Fruit fly (Drosophila melanogaster) whole organism, wandering third instar larva: ENCODE results near the gene CG15387.
A peak's percentile ranks its signal among the peaks of the same experiment; 100 is the strongest.

Source experiments
- Abd-B ChIP-seq: fragments of >200 bp; optimal IDR thresholded peaks from 2 replicates; lab custom pipeline; 2017; ENCODE audit warnings: missing biosample characterization, missing genetic modification characterization
- CG32264 ChIP-seq: fragments of 200-800 bp; sonication (Bioruptor generic); optimal IDR thresholded peaks from 2 replicates; lab custom pipeline; 2016; ENCODE audit warnings: missing biosample characterization, missing genetic modification characterization
- CG9705 ChIP-seq: fragments of 200-800 bp; sonication (Bioruptor generic); optimal IDR thresholded peaks from 2 replicates; lab custom pipeline; 2018; ENCODE audit warnings: missing biosample characterization, mild to moderate bottlenecking, missing genetic modification characterization
- CrebA ChIP-seq: fragments of 200-800 bp; sonication (Bioruptor generic); optimal IDR thresholded peaks from 2 replicates; lab custom pipeline; 2016; ENCODE audit warnings: missing biosample characterization, mild to moderate bottlenecking, missing genetic modification characterization, borderline replicate concordance
- Dfd ChIP-seq: fragments of >200 bp; optimal IDR thresholded peaks from 2 replicates; lab custom pipeline; 2017; ENCODE audit warnings: missing biosample characterization, missing genetic modification characterization
- Dif ChIP-seq: fragments of 200-275, 200-300 bp; sonication (Bioruptor generic); optimal IDR thresholded peaks from 2 replicates; lab custom pipeline; 2018; ENCODE audit warnings: missing biosample characterization, missing genetic modification characterization; ENCODE audit not compliant: partially characterized antibody
- GATAd ChIP-seq: sonication (Bioruptor generic); optimal IDR thresholded peaks from 2 replicates; lab custom pipeline; 2016; ENCODE audit warnings: missing biosample characterization, missing genetic modification characterization
- HLH106 ChIP-seq: fragments of 200-800 bp; optimal IDR thresholded peaks from 3 replicates; lab custom pipeline; 2019; ENCODE audit warnings: missing biosample characterization, mild to moderate bottlenecking, missing genetic modification characterization, moderate library complexity
- Hnf4 ChIP-seq: fragments of 200-800 bp; sonication (Bioruptor generic); optimal IDR thresholded peaks from 2 replicates; lab custom pipeline; 2016; ENCODE audit warnings: missing biosample characterization, mild to moderate bottlenecking, missing genetic modification characterization
- Hr78 ChIP-seq: fragments of >200 bp; optimal IDR thresholded peaks from 2 replicates; lab custom pipeline; 2017; ENCODE audit warnings: missing biosample characterization, missing genetic modification characterization
- Hr83 ChIP-seq: fragments of 200-300 bp; sonication (Bioruptor generic); optimal IDR thresholded peaks from 2 replicates; lab custom pipeline; 2016; ENCODE audit warnings: missing biosample characterization, mild to moderate bottlenecking, missing genetic modification characterization, moderate library complexity; ENCODE audit not compliant: poor library complexity, severe bottlenecking
- Jra ChIP-seq: sonication (Bioruptor generic); optimal IDR thresholded peaks from 2 replicates; lab custom pipeline; 2016; ENCODE audit warnings: missing biosample characterization, missing genetic modification characterization
- Mio ChIP-seq: sonication (Bioruptor generic); optimal IDR thresholded peaks from 2 replicates; lab custom pipeline; 2016; ENCODE audit warnings: missing biosample characterization, missing genetic modification characterization
- Myc ChIP-seq: fragments of >200 bp; optimal IDR thresholded peaks from 2 replicates; lab custom pipeline; 2017
- N ChIP-seq: fragments of >200 bp; optimal IDR thresholded peaks from 2 replicates; lab custom pipeline; 2018; ENCODE audit warnings: missing biosample characterization, missing external identifiers, missing genetic modification characterization
- OdsH ChIP-seq: fragments of 200-800 bp; sonication (Bioruptor generic); optimal IDR thresholded peaks from 2 replicates; lab custom pipeline; 2016; ENCODE audit warnings: missing biosample characterization, mild to moderate bottlenecking, missing genetic modification characterization
- Rel ChIP-seq, 2 experiments: fragments of 200-800 bp; sonication (Bioruptor generic) in 1 of 2; optimal IDR thresholded peaks; 2 replicates in 1 of 2; 3 replicates in 1 of 2; lab custom pipeline; 2016 to 2019; ENCODE audit warnings: mild to moderate bottlenecking in 2 of 2, missing biosample characterization in 2 of 2, missing genetic modification characterization in 2 of 2, moderate library complexity in 1 of 2
- Sp1 ChIP-seq: fragments of 200-800 bp; sonication (Bioruptor generic); optimal IDR thresholded peaks from 3 replicates; lab custom pipeline; 2019; ENCODE audit warnings: missing biosample characterization, mild to moderate bottlenecking, missing genetic modification characterization, moderate library complexity
- br ChIP-seq: fragments of 200-800 bp; sonication (Bioruptor generic); optimal IDR thresholded peaks from 2 replicates; lab custom pipeline; 2016; ENCODE audit warnings: missing biosample characterization, missing genetic modification characterization
- brk ChIP-seq: fragments of 200-800 bp; sonication (Bioruptor generic); optimal IDR thresholded peaks from 2 replicates; lab custom pipeline; 2016; ENCODE audit warnings: missing biosample characterization, mild to moderate bottlenecking, missing genetic modification characterization
- dl ChIP-seq, 2 experiments: fragments of 175-275, 200-275 bp in 1 of 2; fragments of 200-275 bp in 1 of 2; sonication (Bioruptor generic); optimal IDR thresholded peaks; lab custom pipeline; 2018; ENCODE audit warnings: mild to moderate bottlenecking in 2 of 2, missing biosample characterization in 2 of 2, missing genetic modification characterization in 2 of 2, moderate library complexity in 2 of 2; ENCODE audit not compliant: partially characterized antibody in 2 of 2, insufficient read depth in 1 of 2
- dsf ChIP-seq: sonication (Bioruptor generic); optimal IDR thresholded peaks from 2 replicates; lab custom pipeline; 2016; ENCODE audit warnings: missing biosample characterization, missing genetic modification characterization, borderline replicate concordance
- ey ChIP-seq: fragments of 200-800 bp; sonication (Bioruptor generic); optimal IDR thresholded peaks from 2 replicates; lab custom pipeline; 2016; ENCODE audit warnings: missing biosample characterization, missing genetic modification characterization
- foxo ChIP-seq, 2 experiments: fragments of 200-800 bp; sonication (Bioruptor generic); optimal IDR thresholded peaks; 2 replicates in 1 of 2; 3 replicates in 1 of 2; lab custom pipeline; 2016 to 2017; ENCODE audit warnings: missing biosample characterization in 2 of 2, missing genetic modification characterization in 2 of 2
- fru ChIP-seq: fragments of 200-800 bp; sonication (Bioruptor generic); optimal IDR thresholded peaks from 3 replicates; lab custom pipeline; 2016; ENCODE audit warnings: missing biosample characterization, mild to moderate bottlenecking, missing genetic modification characterization
- h ChIP-seq: fragments of 200-800 bp; sonication (Bioruptor generic); optimal IDR thresholded peaks from 3 replicates; lab custom pipeline; 2016; ENCODE audit warnings: missing biosample characterization, mild to moderate bottlenecking, missing genetic modification characterization
- jim ChIP-seq: fragments of 175-275, 200-325 bp; sonication (Bioruptor generic); optimal IDR thresholded peaks from 2 replicates; lab custom pipeline; 2016; ENCODE audit warnings: missing biosample characterization, mild to moderate bottlenecking, missing genetic modification characterization
- lola ChIP-seq: fragments of >200 bp; optimal IDR thresholded peaks from 2 replicates; lab custom pipeline; 2017; ENCODE audit warnings: missing biosample characterization, missing genetic modification characterization
- pan ChIP-seq: fragments of >200 bp; optimal IDR thresholded peaks from 2 replicates; lab custom pipeline; 2017
- psq ChIP-seq: fragments of 200-800 bp; sonication (Bioruptor generic); optimal IDR thresholded peaks from 3 replicates; lab custom pipeline; 2017; ENCODE audit warnings: missing biosample characterization, mild to moderate bottlenecking, missing genetic modification characterization, moderate library complexity
- rgr ChIP-seq: fragments of 200-800 bp; sonication (Bioruptor generic); optimal IDR thresholded peaks from 3 replicates; lab custom pipeline; 2016; ENCODE audit warnings: missing biosample characterization, mild to moderate bottlenecking, missing genetic modification characterization
- sage ChIP-seq: fragments of 200-800 bp; sonication (Bioruptor generic); optimal IDR thresholded peaks from 2 replicates; lab custom pipeline; 2016; ENCODE audit warnings: missing biosample characterization, mild to moderate bottlenecking, missing genetic modification characterization
- sv ChIP-seq: fragments of 200-800 bp; sonication (Bioruptor generic); optimal IDR thresholded peaks from 3 replicates; lab custom pipeline; 2016; ENCODE audit warnings: missing biosample characterization, missing genetic modification characterization
- tai ChIP-seq: sonication (Bioruptor generic); optimal IDR thresholded peaks from 2 replicates; lab custom pipeline; 2016; ENCODE audit warnings: missing biosample characterization, missing genetic modification characterization
- usp ChIP-seq: fragments of >200 bp; optimal IDR thresholded peaks from 2 replicates; lab custom pipeline; 2017; ENCODE audit warnings: missing biosample characterization, missing genetic modification characterization
- woc ChIP-seq: sonication (Bioruptor generic); optimal IDR thresholded peaks from 2 replicates; lab custom pipeline; 2016; ENCODE audit warnings: missing biosample characterization, mild to moderate bottlenecking, missing genetic modification characterization

Gene CG15387

DNA sequence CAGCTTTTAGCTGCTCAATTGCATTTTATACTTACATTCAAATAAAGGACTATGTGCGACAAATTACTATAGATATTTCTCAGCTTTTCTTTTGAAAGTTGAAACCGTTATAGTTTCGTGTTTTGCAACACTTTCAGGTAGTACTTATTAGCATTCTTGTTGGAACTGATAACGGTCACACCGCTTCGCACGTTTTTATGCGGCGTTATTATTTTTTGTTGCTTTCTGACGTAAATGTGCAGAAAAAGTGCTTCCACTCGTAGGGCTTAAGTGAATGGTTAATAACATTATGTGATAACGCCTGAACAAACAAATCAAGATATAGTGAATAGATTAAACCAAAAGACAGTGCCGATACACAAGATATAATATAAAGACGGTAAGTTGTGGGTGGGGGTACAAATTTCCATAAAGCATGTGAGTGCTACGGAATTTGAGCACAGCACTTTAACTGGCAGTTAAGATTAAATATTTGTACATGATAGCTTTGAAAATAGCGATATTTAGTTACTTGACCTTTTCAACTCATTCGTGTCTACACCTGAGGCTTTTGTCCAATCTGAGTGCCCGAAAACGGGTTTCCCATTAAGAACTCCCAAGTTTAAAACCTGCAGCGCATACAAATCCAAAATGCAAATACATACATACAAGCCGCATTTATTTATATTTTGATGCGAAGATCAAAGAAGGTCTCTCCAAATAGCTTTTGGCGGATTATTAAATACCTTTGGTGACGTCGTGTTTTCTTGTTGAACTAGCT is 5.3 kb downstream of the CG15387 start, which contains the start of gene papi:
Gene papi, plus strand, starts transcription at position 176 of the 760 bp plus-strand sequence.
- TF ChIP-seq CG32264 (no peak), Myc (lab: Kevin White, UChicago) (no peak), Mio (no peak), br (GFP tag; lab: Kevin White, UChicago) (no peak), sv (no peak), Hr78 (GFP tag; lab: Kevin White, UChicago) (no peak), dsf (GFP tag; lab: Kevin White, UChicago) (no peak), CrebA (GFP tag; lab: Kevin White, UChicago) (no peak), Rel (GFP tag; optimal IDR thresholded peaks at IDR 0.05; lab: Kevin White, UChicago) (no peak), Rel (tag; optimal IDR thresholded peaks at IDR 0.05; lab: Kevin White, UChicago) (peak; percentile 68), Hnf4 (no peak), Dif (GFP tag; lab: Kevin White, UChicago) (no peak), rgr (GFP tag; lab: Kevin White, UChicago) (peak; percentile 66), Dfd (no peak), usp (GFP tag; lab: Kevin White, UChicago) (no peak), Jra (GFP tag; lab: Kevin White, UChicago) (no peak), pan (lab: Kevin White, UChicago) (no peak), tai (no peak), Abd-B (no peak)

DNA sequence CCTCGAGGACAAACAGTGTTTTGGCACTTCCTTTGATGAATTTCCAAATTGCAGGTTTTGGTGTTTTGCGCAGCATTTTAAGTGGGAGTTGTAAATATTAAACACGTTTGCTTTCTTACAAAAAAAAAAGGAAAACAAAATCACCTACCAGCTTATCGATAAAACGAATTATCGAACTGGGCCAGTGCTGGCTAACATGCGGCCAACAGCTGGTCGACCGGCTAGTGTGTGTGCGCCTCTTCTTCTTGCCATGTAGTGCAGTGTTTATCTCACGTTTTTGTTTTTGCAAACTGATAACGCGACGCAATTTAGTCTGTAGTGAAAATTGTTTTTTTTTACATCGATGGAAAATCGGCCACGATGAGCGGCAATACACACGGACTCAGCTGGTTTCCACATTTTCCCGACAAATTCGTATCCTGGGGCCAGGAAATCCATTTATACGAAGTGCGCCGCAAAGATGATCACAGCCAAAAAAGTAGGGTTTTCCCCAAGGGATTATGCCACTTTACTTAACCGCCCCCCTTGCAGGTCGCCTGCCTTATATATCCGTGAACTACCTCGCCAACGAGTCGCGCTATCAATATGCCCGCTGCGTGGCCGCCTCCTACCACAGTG is 8.9 kb downstream of the CG15387 start, which contains the start of the genes CG15386, CG42371 and mio:
Gene CG15386, minus strand, starts transcription at position 180 of the 618 bp plus-strand sequence.
Gene CG42371, minus strand, starts transcription at position 180 of the 618 bp plus-strand sequence.
Gene mio, plus strand, starts transcription at position 224 of the 618 bp plus-strand sequence.
- TF ChIP-seq Myc (lab: Kevin White, UChicago) = no peak
- TF ChIP-seq OdsH (GFP tag; lab: Kevin White, UChicago) = peak; percentile 14
- peak; percentile 32 for TF ChIP-seq Sp1 (GFP tag; lab: Kevin White, UChicago)
- peak; percentile 52 for TF ChIP-seq rgr (GFP tag; lab: Kevin White, UChicago)
- no peak for TF ChIP-seq usp (GFP tag; lab: Kevin White, UChicago)
- peak in 1 of 2 experiments; percentile 41 for TF ChIP-seq foxo (GFP tag; optimal IDR thresholded peaks at IDR 0.05; lab: Kevin White, UChicago)
- no peak for TF ChIP-seq pan (lab: Kevin White, UChicago)
- no peak for TF ChIP-seq fru (GFP tag; lab: Kevin White, UChicago)
- TF ChIP-seq Hr83 (GFP tag; lab: Kevin White, UChicago) = peak; percentile 83
- peak; percentile 8 for TF ChIP-seq Dif (GFP tag; lab: Kevin White, UChicago)
- no peak for TF ChIP-seq sv
- TF ChIP-seq Mio = no peak
- TF ChIP-seq tai = no peak
- peak; percentile 5 for TF ChIP-seq ey (GFP tag; lab: Kevin White, UChicago)
- no peak for TF ChIP-seq dsf (GFP tag; lab: Kevin White, UChicago)
- TF ChIP-seq CrebA (GFP tag; lab: Kevin White, UChicago) = no peak
- no peak for TF ChIP-seq woc
- TF ChIP-seq N (GFP tag; lab: Kevin White, UChicago) = no peak
- no peak for TF ChIP-seq Rel (GFP tag; optimal IDR thresholded peaks at IDR 0.05; lab: Kevin White, UChicago)
- TF ChIP-seq Rel (tag; optimal IDR thresholded peaks at IDR 0.05; lab: Kevin White, UChicago) = peak; percentile 86
- TF ChIP-seq brk (GFP tag; lab: Kevin White, UChicago) = no peak
- TF ChIP-seq dl (GFP tag; optimal IDR thresholded peaks at IDR 0.05; lab: Kevin White, UChicago; ENCODE audit: insufficient read depth in 1 of 2, partially characterized antibody in 2 of 2) = peak in 1 of 2 experiments; percentile 22
- peak; percentile 70 for TF ChIP-seq jim (GFP tag; lab: Kevin White, UChicago)
- peak; percentile 40 for TF ChIP-seq h (GFP tag; lab: Kevin White, UChicago)
- TF ChIP-seq GATAd (GFP tag; lab: Kevin White, UChicago) = no peak
- no peak for TF ChIP-seq Dfd
- TF ChIP-seq br (GFP tag; lab: Kevin White, UChicago) = peak; percentile 55
- peak; percentile 5 for TF ChIP-seq psq (GFP tag; lab: Kevin White, UChicago)

DNA sequence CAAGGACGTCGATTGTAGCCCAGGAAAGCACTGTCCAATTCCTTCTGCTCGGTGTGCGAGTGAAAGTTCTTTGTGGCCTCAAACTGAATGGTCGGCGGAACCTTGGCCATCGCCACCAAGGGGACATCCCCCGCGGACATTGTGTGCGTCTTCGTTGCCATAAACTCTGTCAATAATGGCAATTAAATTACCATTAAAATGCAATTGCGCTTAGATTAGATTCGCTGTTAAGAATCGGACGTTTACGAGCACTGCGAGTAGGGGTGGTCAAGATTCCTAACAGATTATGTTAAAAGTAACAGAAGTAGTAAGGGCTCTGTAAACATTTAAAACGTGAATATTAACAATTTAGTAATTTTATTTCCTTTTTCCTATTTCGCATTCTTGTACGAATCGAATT is 10.0 kb downstream of the CG15387 start, which contains the start of gene daed:
Gene daed, minus strand, starts transcription at position 247 of the 400 bp plus-strand sequence.
- TF ChIP-seq Myc (lab: Kevin White, UChicago) (no peak), HLH106 (tag; lab: Kevin White, UChicago) (no peak), Jra (GFP tag; lab: Kevin White, UChicago) (no peak), woc (no peak), foxo (GFP tag; optimal IDR thresholded peaks at IDR 0.05; lab: Kevin White, UChicago) (no peak), Hnf4 (no peak), Rel (GFP tag; optimal IDR thresholded peaks at IDR 0.05; lab: Kevin White, UChicago) (no peak), Rel (tag; optimal IDR thresholded peaks at IDR 0.05; lab: Kevin White, UChicago) (peak; percentile 86), Sp1 (GFP tag; lab: Kevin White, UChicago) (peak; percentile 50), lola (GFP tag; lab: Kevin White, UChicago) (no peak), CG9705 (GFP tag; lab: Kevin White, UChicago) (no peak), CG32264 (no peak), OdsH (GFP tag; lab: Kevin White, UChicago) (no peak), tai (no peak), rgr (GFP tag; lab: Kevin White, UChicago) (peak; percentile 7), sage (GFP tag; lab: Kevin White, UChicago) (no peak), CrebA (GFP tag; lab: Kevin White, UChicago) (no peak), Hr83 (GFP tag; lab: Kevin White, UChicago) (no peak), dl (GFP tag; optimal IDR thresholded peaks at IDR 0.05; lab: Kevin White, UChicago; ENCODE audit: insufficient read depth in 1 of 2, partially characterized antibody in 2 of 2) (no peak), Mio (no peak), jim (GFP tag; lab: Kevin White, UChicago) (no peak)
